Fruit fly (Drosophila melanogaster) whole organism, embryonic: ENCODE measurements around the gene Gr21a.

Experiments
- Abd-B ChIP-seq: fragments of 200-800 bp; sonication (Bioruptor generic); optimal IDR thresholded peaks from 2 replicates; lab custom pipeline; 2018; ENCODE audit warnings: missing biosample characterization, mild to moderate bottlenecking, missing genetic modification characterization, moderate library complexity
- CG11247 ChIP-seq: fragments of 200-800 bp; sonication (Bioruptor generic); IDR thresholded peaks from 2 replicates; pipeline ENCODE4 v1.3.6; 2022; ENCODE audit warnings: missing biosample characterization, missing genetic modification characterization
- CG12219 ChIP-seq: fragments of 200-800 bp; sonication (Bioruptor generic); optimal IDR thresholded peaks from 3 replicates; lab custom pipeline; 2018; ENCODE audit warnings: missing biosample characterization, mild to moderate bottlenecking, missing genetic modification characterization
- CG12744 ChIP-seq: fragments of 200-800 bp; sonication (Bioruptor generic); optimal IDR thresholded peaks from 2 replicates; lab custom pipeline; 2016; ENCODE audit warnings: missing biosample characterization, missing genetic modification characterization
- CG13123 ChIP-seq: fragments of 200-800 bp; sonication (Bioruptor generic); optimal IDR thresholded peaks from 2 replicates; lab custom pipeline; 2016; ENCODE audit warnings: missing biosample characterization, missing genetic modification characterization
- CG13775 ChIP-seq: fragments of 200-800 bp; sonication (Bioruptor generic); optimal IDR thresholded peaks from 3 replicates; lab custom pipeline; 2017; ENCODE audit warnings: missing biosample characterization, mild to moderate bottlenecking, missing genetic modification characterization
- CG14667 ChIP-seq: fragments of 200-800 bp; sonication (Bioruptor generic); IDR thresholded peaks from 2 replicates; pipeline ENCODE4 v1.3.6; 2022; ENCODE audit warnings: missing biosample characterization, missing genetic modification characterization
- CG15269 ChIP-seq: fragments of 200-800 bp; sonication (Bioruptor generic); optimal IDR thresholded peaks from 2 replicates; lab custom pipeline; 2018; ENCODE audit warnings: missing biosample characterization, mild to moderate bottlenecking, missing genetic modification characterization, moderate library complexity
- CG1603 ChIP-seq: fragments of 200-800 bp; sonication (Bioruptor generic); optimal IDR thresholded peaks from 2 replicates; lab custom pipeline; 2019; ENCODE audit warnings: missing biosample characterization, mild to moderate bottlenecking, missing genetic modification characterization, moderate library complexity
- CG17385 ChIP-seq: fragments of 200-800 bp; sonication (Bioruptor generic); optimal IDR thresholded peaks from 3 replicates; lab custom pipeline; 2018; ENCODE audit warnings: missing biosample characterization, mild to moderate bottlenecking, missing genetic modification characterization
- CG17612 ChIP-seq: fragments of 200-800 bp; sonication (Bioruptor generic); IDR thresholded peaks from 2 replicates; pipeline ENCODE4 v1.3.6; 2022; ENCODE audit warnings: missing biosample characterization, missing genetic modification characterization
- CG3281 ChIP-seq: fragments of 200-800 bp; sonication (Bioruptor generic); optimal IDR thresholded peaks from 3 replicates; lab custom pipeline; 2017; ENCODE audit warnings: missing biosample characterization, mild to moderate bottlenecking, missing genetic modification characterization
- CG3838 ChIP-seq: fragments of 200-800 bp; sonication (Bioruptor generic); optimal IDR thresholded peaks from 3 replicates; lab custom pipeline; 2016; ENCODE audit warnings: missing biosample characterization, missing genetic modification characterization
- CG4404 ChIP-seq: fragments of 200-800 bp; sonication (Bioruptor generic); IDR thresholded peaks from 2 replicates; pipeline ENCODE4 v1.3.6; 2022; ENCODE audit warnings: missing biosample characterization, missing genetic modification characterization
- CG4707 ChIP-seq: fragments of 200-800 bp; sonication (Bioruptor generic); optimal IDR thresholded peaks from 2 replicates; lab custom pipeline; 2018; ENCODE audit warnings: missing biosample characterization, mild to moderate bottlenecking, missing genetic modification characterization, moderate library complexity
- CG4730 ChIP-seq: fragments of 200-800 bp; sonication (Bioruptor generic); IDR thresholded peaks from 2 replicates; pipeline ENCODE4 v1.3.6; 2022; ENCODE audit warnings: missing biosample characterization, missing genetic modification characterization
- CG6854 ChIP-seq: fragments of 200-800 bp; sonication (Bioruptor generic); optimal IDR thresholded peaks from 3 replicates; lab custom pipeline; 2017; ENCODE audit warnings: missing biosample characterization, mild to moderate bottlenecking, missing genetic modification characterization
- CG7745 ChIP-seq: fragments of 200-800 bp; sonication (Bioruptor generic); optimal IDR thresholded peaks from 2 replicates; lab custom pipeline; 2018; ENCODE audit warnings: missing biosample characterization, mild to moderate bottlenecking, missing genetic modification characterization, moderate library complexity
- CG7928 ChIP-seq: fragments of 200-800 bp; sonication (Bioruptor generic); optimal IDR thresholded peaks from 2 replicates; lab custom pipeline; 2017; ENCODE audit warnings: missing biosample characterization, mild to moderate bottlenecking, missing genetic modification characterization
- CG9437 ChIP-seq: fragments of 200-800 bp; sonication (Bioruptor generic); optimal IDR thresholded peaks from 2 replicates; lab custom pipeline; 2018; ENCODE audit warnings: missing biosample characterization, mild to moderate bottlenecking, missing genetic modification characterization
- CG9932 ChIP-seq: fragments of 200-800 bp; sonication (Bioruptor generic); IDR thresholded peaks from 2 replicates; pipeline ENCODE4 v1.3.6; 2022; ENCODE audit warnings: missing biosample characterization, missing genetic modification characterization
- ERR ChIP-seq: fragments of 200-800 bp; sonication (Bioruptor generic); optimal IDR thresholded peaks from 2 replicates; lab custom pipeline; 2016; ENCODE audit warnings: missing biosample characterization, missing genetic modification characterization
- Gsc ChIP-seq: fragments of 200-800 bp; sonication (Bioruptor generic); IDR thresholded peaks from 2 replicates; pipeline ENCODE4 v1.3.6; 2022; ENCODE audit warnings: missing biosample characterization, missing genetic modification characterization
- HHEX ChIP-seq: fragments of 200-800 bp; sonication (Bioruptor generic); optimal IDR thresholded peaks from 3 replicates; lab custom pipeline; 2017; ENCODE audit warnings: missing biosample characterization, mild to moderate bottlenecking, missing genetic modification characterization, missing genetic modification reagents
- Hand ChIP-seq: fragments of 200-800 bp; sonication (Bioruptor generic); optimal IDR thresholded peaks from 2 replicates; lab custom pipeline; 2017; ENCODE audit warnings: mild to moderate bottlenecking, missing biosample characterization, missing genetic modification reagents, missing genetic modification characterization
- MESR4 ChIP-seq: fragments of 200-800 bp; sonication (Bioruptor generic); optimal IDR thresholded peaks from 2 replicates; lab custom pipeline; 2018; ENCODE audit warnings: missing biosample characterization, mild to moderate bottlenecking, missing genetic modification characterization, moderate library complexity
- Max ChIP-seq: fragments of 200-800 bp; sonication (Bioruptor generic); optimal IDR thresholded peaks from 2 replicates; lab custom pipeline; 2016; ENCODE audit warnings: missing biosample characterization, mild to moderate bottlenecking, missing genetic modification characterization
- Med ChIP-seq: fragments of 200-800 bp; sonication (Bioruptor generic); peaks from one replicate; lab custom pipeline; 2016; ENCODE audit warnings: missing biosample characterization, missing genetic modification characterization, mild to moderate bottlenecking, inconsistent platforms, moderate library complexity
- Meics ChIP-seq: fragments of 200-800 bp; sonication (Bioruptor generic); optimal IDR thresholded peaks from 2 replicates; lab custom pipeline; 2017; ENCODE audit warnings: missing biosample characterization, mild to moderate bottlenecking, missing genetic modification characterization
- NC2β ChIP-seq: fragments of 200-800 bp; sonication (Bioruptor generic); optimal IDR thresholded peaks from 2 replicates; lab custom pipeline; 2016; ENCODE audit warnings: missing biosample characterization, missing genetic modification characterization
- Ravus ChIP-seq: fragments of 200-800 bp; sonication (Bioruptor generic); IDR thresholded peaks from 2 replicates; pipeline ENCODE4 v1.3.6; 2022; ENCODE audit warnings: missing biosample characterization, missing genetic modification characterization
- Sin3A ChIP-seq: fragments of >200 bp; optimal IDR thresholded peaks from 2 replicates; lab custom pipeline; 2018
- Six4 ChIP-seq: fragments of 200-800 bp; sonication (Bioruptor generic); optimal IDR thresholded peaks from 2 replicates; lab custom pipeline; 2016; ENCODE audit warnings: missing biosample characterization, missing genetic modification characterization
- ato ChIP-seq: fragments of 200-800 bp; sonication (Bioruptor generic); IDR thresholded peaks from 2 replicates; pipeline ENCODE4 v1.3.6; 2022; ENCODE audit warnings: missing biosample characterization, missing genetic modification characterization; ENCODE audit not compliant: partially characterized antibody
- ci ChIP-seq: fragments of 200-800 bp; sonication (Bioruptor generic); IDR thresholded peaks from 3 replicates; pipeline ENCODE4 v1.3.6; 2022; ENCODE audit warnings: missing biosample characterization, missing genetic modification characterization
- gce ChIP-seq: fragments of 200-800 bp; sonication (Bioruptor generic); IDR thresholded peaks from 3 replicates; pipeline ENCODE4 v1.3.6; 2022; ENCODE audit warnings: missing biosample characterization, missing genetic modification characterization
- gcm ChIP-seq: fragments of 200-800 bp; sonication (Bioruptor generic); optimal IDR thresholded peaks from 2 replicates; lab custom pipeline; 2019; ENCODE audit warnings: missing biosample characterization, mild to moderate bottlenecking, missing genetic modification characterization, moderate library complexity
- jumu ChIP-seq: fragments of 200-800 bp; sonication (Bioruptor generic); optimal IDR thresholded peaks from 3 replicates; lab custom pipeline; 2016; ENCODE audit warnings: missing biosample characterization, missing genetic modification characterization
- lab ChIP-seq: fragments of 200-800 bp; sonication (Bioruptor generic); optimal IDR thresholded peaks from 3 replicates; lab custom pipeline; 2017; ENCODE audit warnings: missing biosample characterization, missing genetic modification characterization, mild to moderate bottlenecking, moderate library complexity, missing genetic modification reagents
- lbe ChIP-seq: fragments of 200-800 bp; sonication (Bioruptor generic); optimal IDR thresholded peaks from 2 replicates; lab custom pipeline; 2016; ENCODE audit warnings: missing biosample characterization, mild to moderate bottlenecking, missing genetic modification characterization
- lov ChIP-seq, 2 experiments: fragments of 200-800 bp in 1 of 2; fragments of >200 bp in 1 of 2; sonication (Bioruptor generic) in 1 of 2; IDR thresholded peaks in 1 of 2; optimal IDR thresholded peaks in 1 of 2; 2 replicates in 1 of 2; 3 replicates in 1 of 2; pipeline versions ENCODE4 v1.3.6 to Lab custom; 2017 to 2022; ENCODE audit warnings: missing biosample characterization in 1 of 2, missing genetic modification characterization in 1 of 2
- mam ChIP-seq: fragments of 200-800 bp; sonication (Bioruptor generic); optimal IDR thresholded peaks from 3 replicates; lab custom pipeline; 2016; ENCODE audit warnings: missing biosample characterization, missing genetic modification characterization
- mld ChIP-seq: fragments of 200-800 bp; sonication (Bioruptor generic); IDR thresholded peaks from 3 replicates; pipeline ENCODE4 v1.3.6; 2022; ENCODE audit warnings: missing biosample characterization, missing genetic modification characterization; ENCODE audit not compliant: partially characterized antibody
- pzg ChIP-seq: fragments of 200-800 bp; sonication (Bioruptor generic); optimal IDR thresholded peaks from 3 replicates; lab custom pipeline; 2018; ENCODE audit warnings: missing biosample characterization, mild to moderate bottlenecking, missing genetic modification characterization, moderate library complexity
- schlank ChIP-seq: fragments of 200-800 bp; sonication (Bioruptor generic); optimal IDR thresholded peaks from 2 replicates; lab custom pipeline; 2018; ENCODE audit warnings: missing biosample characterization, mild to moderate bottlenecking, missing genetic modification characterization
- sim ChIP-seq: fragments of 200-800 bp; sonication (Bioruptor generic); IDR thresholded peaks from 2 replicates; pipeline ENCODE4 v1.3.6; 2022; ENCODE audit warnings: missing biosample characterization, missing genetic modification characterization
- stwl ChIP-seq: fragments of 200-800 bp; sonication (Bioruptor generic); optimal IDR thresholded peaks from 3 replicates; lab custom pipeline; 2018; ENCODE audit warnings: missing biosample characterization, mild to moderate bottlenecking, missing genetic modification characterization, moderate library complexity
- trem ChIP-seq: fragments of 200-800 bp; optimal IDR thresholded peaks from 3 replicates; lab custom pipeline; 2019; ENCODE audit warnings: missing biosample characterization, mild to moderate bottlenecking, missing genetic modification characterization, moderate library complexity
- twi ChIP-seq: fragments of 200-800 bp; optimal IDR thresholded peaks from 2 replicates; lab custom pipeline; 2019; ENCODE audit warnings: missing biosample characterization, mild to moderate bottlenecking, missing genetic modification characterization, moderate library complexity
- unpg ChIP-seq: fragments of 200-800 bp; sonication (Bioruptor generic); optimal IDR thresholded peaks from 3 replicates; lab custom pipeline; 2018; ENCODE audit warnings: missing biosample characterization, mild to moderate bottlenecking, missing genetic modification characterization, moderate library complexity
- vvl ChIP-seq: fragments of 200-800 bp; sonication (Bioruptor generic); IDR thresholded peaks from 2 replicates; pipeline ENCODE4 v1.3.6; 2022; ENCODE audit warnings: missing biosample characterization, missing genetic modification characterization
- z ChIP-seq: fragments of 200-800 bp; sonication (Bioruptor generic); IDR thresholded peaks from 3 replicates; pipeline ENCODE4 v1.3.6; 2022; ENCODE audit warnings: missing biosample characterization, missing genetic modification characterization

The Gr21a gene

DNA sequence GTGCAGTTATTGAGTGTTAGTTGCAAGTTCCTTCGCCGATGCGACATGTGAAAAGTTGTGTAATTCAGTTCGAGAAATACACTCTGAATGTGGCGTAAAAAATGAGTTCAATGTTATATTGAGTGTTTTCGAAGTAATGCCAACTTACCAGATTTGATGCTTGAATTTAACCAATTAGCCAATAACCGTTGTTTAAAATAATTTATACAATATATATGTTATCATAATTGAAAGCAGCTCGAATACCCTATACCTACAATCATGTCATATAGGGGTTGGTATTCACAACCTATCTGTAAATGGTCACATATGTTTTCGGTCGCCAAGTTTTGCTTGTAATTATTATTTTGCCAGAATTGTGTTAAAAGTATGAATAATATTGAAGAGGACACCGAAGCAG lies 30.0 kb downstream of the Gr21a start, which contains the start of gene Nnf1b (continued):
- TF ChIP-seq schlank (tag; lab: Kevin White, UChicago): no peak
- TF ChIP-seq CG4404 (GFP tag; lab: Robert Waterston, UW): no peak
- no peak for TF ChIP-seq CG15269 (tag; lab: Kevin White, UChicago)
- no peak for TF ChIP-seq CG13123 (GFP tag; lab: Kevin White, UChicago)
- TF ChIP-seq CG12744 (GFP tag; lab: Kevin White, UChicago): no peak
- no peak for TF ChIP-seq ERR (GFP tag; lab: Kevin White, UChicago)
- no peak for TF ChIP-seq CG14667
- no peak for TF ChIP-seq CG7745 (tag; lab: Kevin White, UChicago)
- no peak for TF ChIP-seq CG3281
- TF ChIP-seq Ravus (GFP tag; lab: Robert Waterston, UW): no peak
- TF ChIP-seq Sin3A (lab: Kevin White, UChicago): no peak
- TF ChIP-seq z (GFP tag; lab: Robert Waterston, UW): no peak
- no peak for TF ChIP-seq CG6854 (GFP tag; lab: Kevin White, UChicago)
- no peak for TF ChIP-seq Hand
- TF ChIP-seq lov (optimal IDR thresholded peaks at IDR 0.05; lab: Kevin White, UChicago): no peak
- TF ChIP-seq lov (GFP tag; IDR thresholded peaks at IDR 0.05; lab: Robert Waterston, UW): no peak
- no peak for TF ChIP-seq CG13775 (GFP tag; lab: Kevin White, UChicago)
- peak; percentile 38; the same call in 1 of the 2 replicates for TF ChIP-seq vvl
- TF ChIP-seq Max: no peak
- TF ChIP-seq mld (GFP tag; lab: Robert Waterston, UW): no peak
- TF ChIP-seq stwl (tag; lab: Kevin White, UChicago): peak; percentile 35
- TF ChIP-seq lbe (GFP tag; lab: Kevin White, UChicago): no peak
- no peak for TF ChIP-seq CG3838
- peak; percentile 7 for TF ChIP-seq CG1603
- no peak for TF ChIP-seq CG11247
- no peak for TF ChIP-seq Gsc (GFP tag; lab: Robert Waterston, UW)
- no peak for TF ChIP-seq NC2β (GFP tag; lab: Kevin White, UChicago)
- peak; percentile 19 for TF ChIP-seq pzg (GFP tag; lab: Kevin White, UChicago)
- TF ChIP-seq CG4707 (GFP tag; lab: Kevin White, UChicago): no peak
- no peak for TF ChIP-seq CG9437 (GFP tag; lab: Kevin White, UChicago)
- TF ChIP-seq Med (GFP tag; lab: Kevin White, UChicago): peak; percentile 35
- no peak for TF ChIP-seq HHEX (GFP tag; lab: Kevin White, UChicago)
- TF ChIP-seq gce (GFP tag; lab: Robert Waterston, UW): no peak
- TF ChIP-seq gcm (GFP tag; lab: Kevin White, UChicago): no peak
- TF ChIP-seq sim (GFP tag; lab: Robert Waterston, UW): no peak
- TF ChIP-seq trem (tag; lab: Kevin White, UChicago): no peak
- TF ChIP-seq CG4730: no peak
- TF ChIP-seq CG7928: no peak
- no peak for TF ChIP-seq twi (tag; lab: Kevin White, UChicago)
- TF ChIP-seq ci (GFP tag; lab: Robert Waterston, UW): no peak
- TF ChIP-seq Six4 (GFP tag; lab: Kevin White, UChicago): no peak
- TF ChIP-seq CG17612: no peak
- no peak for TF ChIP-seq ato (GFP tag; lab: Robert Waterston, UW)
- TF ChIP-seq CG9932 (GFP tag; lab: Robert Waterston, UW): no peak
- TF ChIP-seq Meics: no peak
- TF ChIP-seq lab: no peak
- no peak for TF ChIP-seq mam
- TF ChIP-seq Abd-B (GFP tag; lab: Kevin White, UChicago): no peak
- no peak for TF ChIP-seq jumu (GFP tag; lab: Kevin White, UChicago)
- TF ChIP-seq CG17385: no peak
- no peak for TF ChIP-seq MESR4
- no peak for TF ChIP-seq unpg
- TF ChIP-seq CG12219: no peak
